Worm (Caenorhabditis elegans): Measurements from ENCODE around the gene tmed-1.

The tmed-1 gene

DNA sequence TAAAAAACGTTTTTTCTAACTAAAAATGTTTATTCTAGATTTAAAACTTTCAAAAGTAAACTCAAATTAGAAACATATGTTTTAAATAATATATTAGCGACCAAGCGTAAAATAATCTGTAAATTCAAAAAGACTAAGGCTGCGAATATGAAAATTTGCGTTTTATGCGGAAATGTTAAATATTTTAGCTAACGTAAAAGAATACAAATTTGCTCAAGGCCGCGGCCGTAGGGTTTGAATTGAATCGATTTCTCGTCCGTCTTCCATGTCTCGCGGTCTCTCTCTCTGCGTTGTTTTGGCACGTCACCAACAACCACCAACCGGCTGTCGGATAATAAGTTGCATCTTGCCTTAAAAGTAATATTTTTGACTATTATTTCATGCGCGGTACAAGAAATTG lies 15.9 kb upstream of the tmed-1 start, which contains the start of gene F11A10.5:
F11A10.5 (plus strand) TSS at position 301 of the 400 bp plus-strand sequence.
- TF ChIP-seq B0310.2 (tag; optimal IDR thresholded peaks at IDR 0.05) (no peak), hmbx-1 (tag; optimal IDR thresholded peaks at IDR 0.05) (no peak), tbx-11 (GFP tag; IDR thresholded peaks at IDR 0.05) (no peak), sea-1 (GFP tag; conservative IDR thresholded peaks at IDR 0.05) (no peak), tra-4 (tag; optimal IDR thresholded peaks at IDR 0.05) (no peak), ama-1 (optimal IDR thresholded peaks at IDR 0.05) (no peak), F13C5.2 (tag; optimal IDR thresholded peaks at IDR 0.05) (no peak), pes-1 (GFP tag; IDR thresholded peaks at IDR 0.05) (no peak), scrt-1 (GFP tag; IDR thresholded peaks at IDR 0.05) (no peak), ets-7 (tag; optimal IDR thresholded peaks at IDR 0.05) (no peak), hnd-1 (tag; optimal IDR thresholded peaks at IDR 0.05) (no peak), aly-1 (tag; optimal IDR thresholded peaks at IDR 0.05) (no peak), ceh-36 (tag; optimal IDR thresholded peaks at IDR 0.05) (no peak), tbx-37 (GFP tag; conservative IDR thresholded peaks at IDR 0.05) (no peak), ceh-13 (GFP tag; optimal IDR thresholded peaks at IDR 0.05) (no peak), flt-1 (GFP tag; IDR thresholded peaks at IDR 0.05) (no peak), hmg-4 (GFP tag; optimal IDR thresholded peaks at IDR 0.05) (no peak)

DNA sequence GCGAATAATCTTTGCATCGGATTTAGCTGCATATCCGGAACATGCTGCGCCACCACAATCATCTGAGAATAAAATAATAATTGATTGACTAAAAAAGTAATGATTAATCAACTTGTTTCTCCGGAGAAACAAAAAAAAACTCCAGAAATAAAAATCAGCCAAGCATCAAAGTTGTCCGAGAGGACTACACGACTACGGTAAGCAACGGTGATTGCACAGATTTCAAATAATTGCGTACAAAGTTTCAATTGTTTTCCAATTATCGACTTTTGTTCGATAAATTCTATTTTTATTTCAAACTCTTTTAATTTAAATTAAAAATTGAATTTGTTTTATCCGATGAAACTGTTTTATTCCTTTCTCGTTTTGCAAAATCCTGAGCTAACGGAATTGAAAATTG lies 15.4 kb upstream of the tmed-1 start, which contains the start of gene cpsf-4:
cpsf-4 (minus strand) TSS at position 62 of the 400 bp plus-strand sequence.
- TF ChIP-seq ets-7 (tag; optimal IDR thresholded peaks at IDR 0.05) (no peak), ceh-36 (tag; optimal IDR thresholded peaks at IDR 0.05) (no peak), flt-1 (GFP tag; IDR thresholded peaks at IDR 0.05) (no peak), tbx-11 (GFP tag; IDR thresholded peaks at IDR 0.05) (no peak), F13C5.2 (tag; optimal IDR thresholded peaks at IDR 0.05) (no peak), hmg-4 (GFP tag; optimal IDR thresholded peaks at IDR 0.05) (no peak), B0310.2 (tag; optimal IDR thresholded peaks at IDR 0.05) (no peak), pes-1 (GFP tag; IDR thresholded peaks at IDR 0.05) (no peak), ama-1 (optimal IDR thresholded peaks at IDR 0.05) (no peak), scrt-1 (GFP tag; IDR thresholded peaks at IDR 0.05) (no peak), ceh-13 (GFP tag; optimal IDR thresholded peaks at IDR 0.05) (no peak), aly-1 (tag; optimal IDR thresholded peaks at IDR 0.05) (no peak), tra-4 (tag; optimal IDR thresholded peaks at IDR 0.05) (no peak), tbx-37 (GFP tag; conservative IDR thresholded peaks at IDR 0.05) (no peak), hnd-1 (tag; optimal IDR thresholded peaks at IDR 0.05) (no peak), sea-1 (GFP tag; conservative IDR thresholded peaks at IDR 0.05) (no peak), hmbx-1 (tag; optimal IDR thresholded peaks at IDR 0.05) (no peak)

DNA sequence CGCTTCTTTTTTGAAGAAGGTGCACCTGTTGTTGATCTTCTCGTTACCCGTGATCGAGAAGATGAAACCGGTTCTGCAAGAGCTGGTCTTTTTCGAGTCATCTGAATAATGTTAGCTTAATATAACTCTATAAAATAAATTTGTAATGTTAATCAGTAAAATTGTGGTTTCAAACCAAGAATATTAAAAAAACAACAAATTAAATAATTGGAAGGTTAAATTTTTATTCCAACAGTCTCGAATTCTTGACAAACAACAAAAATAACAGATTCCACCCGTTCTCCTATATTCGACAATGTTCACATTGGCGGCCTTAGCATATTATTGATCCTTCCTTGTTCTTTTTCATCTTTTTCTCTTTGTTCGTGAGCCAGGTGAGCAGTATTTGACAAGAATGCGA lies 14.2 kb upstream of the tmed-1 start, which contains the start of gene mig-32:
mig-32 (minus strand) TSS at position 101 of the 400 bp plus-strand sequence.
- TF ChIP-seq tra-4 (tag; optimal IDR thresholded peaks at IDR 0.05): no peak
- TF ChIP-seq hmg-4 (GFP tag; optimal IDR thresholded peaks at IDR 0.05): no peak

- TF ChIP-seq tbx-11 (GFP tag; IDR thresholded peaks at IDR 0.05) (no peak), hmg-4 (GFP tag; optimal IDR thresholded peaks at IDR 0.05) (no peak), tra-4 (tag; optimal IDR thresholded peaks at IDR 0.05) (no peak), F13C5.2 (tag; optimal IDR thresholded peaks at IDR 0.05) (no peak), sea-1 (GFP tag; conservative IDR thresholded peaks at IDR 0.05) (no peak), flt-1 (GFP tag; IDR thresholded peaks at IDR 0.05) (no peak), B0310.2 (tag; optimal IDR thresholded peaks at IDR 0.05) (no peak), ceh-36 (tag; optimal IDR thresholded peaks at IDR 0.05) (no peak), ets-7 (tag; optimal IDR thresholded peaks at IDR 0.05) (no peak), pes-1 (GFP tag; IDR thresholded peaks at IDR 0.05) (no peak), scrt-1 (GFP tag; IDR thresholded peaks at IDR 0.05) (no peak), ama-1 (optimal IDR thresholded peaks at IDR 0.05) (no peak), ceh-13 (GFP tag; optimal IDR thresholded peaks at IDR 0.05) (no peak), tbx-37 (GFP tag; conservative IDR thresholded peaks at IDR 0.05) (no peak), hmbx-1 (tag; optimal IDR thresholded peaks at IDR 0.05) (no peak), aly-1 (tag; optimal IDR thresholded peaks at IDR 0.05) (no peak), hnd-1 (tag; optimal IDR thresholded peaks at IDR 0.05) (no peak)
Measured at ce11 chrIV:12089551-12089950, 11.6 kb upstream of the tmed-1 start, which contains the start of gene F11A10.6. Gene F11A10.6 (minus strand): TSS chrIV:12089651.

DNA sequence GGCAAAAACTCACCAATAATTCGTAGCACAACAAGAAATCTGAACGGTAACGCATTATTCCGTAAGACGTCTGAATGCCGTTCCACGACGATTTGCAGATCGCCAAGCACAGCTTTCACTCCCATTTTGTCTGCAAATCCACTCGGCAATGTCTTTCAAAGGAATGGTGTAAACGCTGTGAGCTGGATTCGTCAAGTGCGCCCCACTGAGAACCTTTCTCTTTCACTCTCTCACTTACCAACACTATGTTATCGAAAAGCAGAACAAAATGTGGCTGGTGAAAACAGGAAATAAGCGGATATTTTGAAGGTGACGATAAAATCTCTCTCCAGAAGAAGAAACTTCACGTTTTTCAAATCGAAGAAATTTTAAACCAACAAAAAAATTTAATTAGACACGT lies 10.9 kb upstream of the tmed-1 start:
- TF ChIP-seq hmbx-1 (tag; optimal IDR thresholded peaks at IDR 0.05): no peak
- TF ChIP-seq tbx-37 (GFP tag; conservative IDR thresholded peaks at IDR 0.05): no peak
- TF ChIP-seq ama-1 (optimal IDR thresholded peaks at IDR 0.05): peak; percentile 39
- no peak for TF ChIP-seq scrt-1 (GFP tag; IDR thresholded peaks at IDR 0.05)

DNA sequence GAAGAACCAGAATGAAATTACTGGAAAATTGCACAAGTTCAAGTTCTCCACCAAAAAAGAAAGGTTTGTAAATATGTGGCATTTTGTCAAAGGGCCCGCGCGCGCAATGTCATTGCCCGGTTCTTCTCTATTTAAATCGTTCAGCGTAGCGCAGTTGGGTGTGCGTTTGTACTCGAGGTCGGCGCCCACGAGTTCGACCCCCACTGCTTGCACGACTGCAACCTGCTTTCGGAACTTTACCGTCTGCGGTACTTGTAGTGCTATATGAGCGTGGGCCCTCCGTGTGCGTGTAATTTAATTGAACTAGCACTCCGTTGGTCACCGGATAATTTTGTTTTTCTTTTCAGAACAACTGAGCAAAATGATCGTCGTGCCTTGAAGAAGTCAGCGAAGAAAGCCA lies 8.5 kb upstream of the tmed-1 start:
- TF ChIP-seq ets-7 (tag; optimal IDR thresholded peaks at IDR 0.05): peak; percentile 6
- TF ChIP-seq sea-1 (GFP tag; conservative IDR thresholded peaks at IDR 0.05): peak; percentile 76
- peak; percentile 12 for TF ChIP-seq hnd-1 (tag; optimal IDR thresholded peaks at IDR 0.05)
- peak; percentile 85 for TF ChIP-seq aly-1 (tag; optimal IDR thresholded peaks at IDR 0.05)
- peak; percentile 68 for TF ChIP-seq ceh-36 (tag; optimal IDR thresholded peaks at IDR 0.05)
- TF ChIP-seq hmbx-1 (tag; optimal IDR thresholded peaks at IDR 0.05): peak; percentile 29
- TF ChIP-seq scrt-1 (GFP tag; IDR thresholded peaks at IDR 0.05): peak; percentile 84
- TF ChIP-seq tbx-37 (GFP tag; conservative IDR thresholded peaks at IDR 0.05): 0 out of 2 replicates have a peak, but pooled peaks have one; percentile 25
- peak; percentile 86 for TF ChIP-seq pes-1 (GFP tag; IDR thresholded peaks at IDR 0.05)
- peak; percentile 67 for TF ChIP-seq tra-4 (tag; optimal IDR thresholded peaks at IDR 0.05)
- peak; percentile 55 for TF ChIP-seq ceh-13 (GFP tag; optimal IDR thresholded peaks at IDR 0.05)
- TF ChIP-seq tbx-11 (GFP tag; IDR thresholded peaks at IDR 0.05): peak; percentile 66
- no peak for TF ChIP-seq ama-1 (optimal IDR thresholded peaks at IDR 0.05)
- TF ChIP-seq F13C5.2 (tag; optimal IDR thresholded peaks at IDR 0.05): peak; percentile 68
- TF ChIP-seq flt-1 (GFP tag; IDR thresholded peaks at IDR 0.05): peak; percentile 66; the same call in 1 of the 2 replicates
- TF ChIP-seq B0310.2 (tag; optimal IDR thresholded peaks at IDR 0.05): peak; percentile 61
- TF ChIP-seq hmg-4 (GFP tag; optimal IDR thresholded peaks at IDR 0.05): peak; percentile 74

DNA sequence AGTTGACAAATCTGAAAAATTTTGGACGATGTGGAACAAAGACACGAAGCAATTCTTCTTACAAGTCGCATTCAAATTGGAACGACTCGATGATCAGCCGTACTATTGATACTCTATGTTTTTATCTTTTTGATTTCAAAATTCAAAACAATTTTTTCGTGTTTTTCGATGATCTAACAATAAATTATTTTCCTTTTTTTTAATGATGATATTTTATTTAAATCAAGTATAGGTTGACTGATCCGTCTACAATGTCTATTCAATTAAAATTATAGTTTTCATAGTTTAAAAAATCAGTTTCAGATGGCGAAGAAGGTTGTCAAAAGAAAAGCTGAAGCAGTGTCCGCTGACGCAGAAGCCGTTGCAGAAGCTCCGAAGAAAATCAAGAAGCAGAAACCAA lies 7.2 kb upstream of the tmed-1 start, which contains the start of gene rbm-34:
rbm-34 (plus strand) TSS at position 301 of the 400 bp plus-strand sequence.
- TF ChIP-seq pes-1 (GFP tag; IDR thresholded peaks at IDR 0.05) (no peak), tra-4 (tag; optimal IDR thresholded peaks at IDR 0.05) (no peak), hmbx-1 (tag; optimal IDR thresholded peaks at IDR 0.05) (no peak), F13C5.2 (tag; optimal IDR thresholded peaks at IDR 0.05) (no peak), B0310.2 (tag; optimal IDR thresholded peaks at IDR 0.05) (no peak), ceh-13 (GFP tag; optimal IDR thresholded peaks at IDR 0.05) (no peak), aly-1 (tag; optimal IDR thresholded peaks at IDR 0.05) (no peak), flt-1 (GFP tag; IDR thresholded peaks at IDR 0.05) (no peak), tbx-11 (GFP tag; IDR thresholded peaks at IDR 0.05) (no peak), tbx-37 (GFP tag; conservative IDR thresholded peaks at IDR 0.05) (no peak), hnd-1 (tag; optimal IDR thresholded peaks at IDR 0.05) (no peak), sea-1 (GFP tag; conservative IDR thresholded peaks at IDR 0.05) (no peak), ceh-36 (tag; optimal IDR thresholded peaks at IDR 0.05) (no peak), scrt-1 (GFP tag; IDR thresholded peaks at IDR 0.05) (no peak), hmg-4 (GFP tag; optimal IDR thresholded peaks at IDR 0.05) (no peak)
